Worm (Caenorhabditis elegans): ENCODE measurements around the gene Y49E10.27.

DNA sequence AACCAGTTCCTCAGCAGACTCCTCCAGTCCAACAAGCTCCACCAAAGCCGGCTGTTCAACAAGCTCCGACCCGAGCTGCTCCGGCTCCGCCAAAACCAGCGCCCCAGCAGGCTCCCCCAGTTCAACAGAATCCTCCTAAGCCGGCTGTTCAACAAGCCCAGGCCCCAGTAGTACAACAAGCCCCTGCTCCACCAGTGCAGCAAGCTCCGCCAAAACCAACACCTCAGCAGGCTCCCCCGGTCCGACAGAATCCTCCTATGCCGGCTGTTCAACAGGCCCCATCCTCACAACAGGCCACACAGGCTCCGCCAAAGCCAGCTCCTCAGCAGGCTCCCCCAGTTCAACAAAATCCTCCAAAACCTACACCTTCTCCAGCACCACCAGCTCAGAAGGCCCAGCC is 36.4 kb downstream of the Y49E10.27 start:
- no peak for TF ChIP-seq unc-39 (tag; optimal IDR thresholded peaks at IDR 0.05)
- TF ChIP-seq elt-1 (tag; optimal IDR thresholded peaks at IDR 0.05; ENCODE audit: borderline replicate concordance, insufficient read depth) = no peak
- no peak for TF ChIP-seq lsy-2 (tag; optimal IDR thresholded peaks at IDR 0.05)
- TF ChIP-seq lin-13 (tag; optimal IDR thresholded peaks at IDR 0.05) = no peak
- TF ChIP-seq mep-1 (tag; optimal IDR thresholded peaks at IDR 0.05) = no peak
- TF ChIP-seq unc-62 (GFP tag; optimal IDR thresholded peaks at IDR 0.05) = no peak
- TF ChIP-seq flh-1 (GFP tag; optimal IDR thresholded peaks at IDR 0.05) = no peak
- no peak for TF ChIP-seq ceh-43 (GFP tag; optimal IDR thresholded peaks at IDR 0.05)
